Fruit fly (Drosophila melanogaster) whole organism, embryonic: ENCODE results near the gene fru.

ENCODE experiments used
- Bgb ChIP-seq: fragments of 200-800 bp; sonication (Bioruptor generic); IDR thresholded peaks from 2 replicates; pipeline ENCODE4 v1.3.6; 2022; ENCODE audit warnings: missing biosample characterization, missing genetic modification characterization; ENCODE audit not compliant: partially characterized antibody
- Blimp-1 ChIP-seq: fragments of 200-800 bp; sonication (Bioruptor generic); optimal IDR thresholded peaks from 3 replicates; lab custom pipeline; 2018; ENCODE audit warnings: missing biosample characterization, missing genetic modification characterization, mild to moderate bottlenecking, moderate library complexity, missing genetic modification reagents
- CG10366 ChIP-seq: fragments of 200-800 bp; sonication (Bioruptor generic); IDR thresholded peaks from 2 replicates; pipeline ENCODE4 v1.3.6; 2022; ENCODE audit warnings: missing biosample characterization, missing genetic modification characterization
- CG11456 ChIP-seq: fragments of 200-800 bp; sonication (Bioruptor generic); IDR thresholded peaks from 3 replicates; pipeline ENCODE4 v1.3.6; 2022; ENCODE audit warnings: missing biosample characterization, missing genetic modification characterization
- CG13894 ChIP-seq: fragments of 200-800 bp; sonication (Bioruptor generic); optimal IDR thresholded peaks from 3 replicates; lab custom pipeline; 2018; ENCODE audit warnings: missing biosample characterization, mild to moderate bottlenecking, missing genetic modification characterization, moderate library complexity
- CG1529 ChIP-seq: fragments of 200-800 bp; sonication (Bioruptor generic); optimal IDR thresholded peaks from 3 replicates; lab custom pipeline; 2018; ENCODE audit warnings: missing biosample characterization, missing genetic modification characterization
- CG16863 ChIP-seq: fragments of 200-800 bp; sonication (Bioruptor generic); optimal IDR thresholded peaks from 3 replicates; lab custom pipeline; 2016; ENCODE audit warnings: missing biosample characterization, missing genetic modification characterization
- CG2199 ChIP-seq: fragments of 200-800 bp; sonication (Bioruptor generic); IDR thresholded peaks from 3 replicates; pipeline ENCODE4 v1.3.6; 2022; ENCODE audit warnings: missing biosample characterization, missing genetic modification characterization
- CG2678 ChIP-seq: fragments of 200-800 bp; sonication (Bioruptor generic); optimal IDR thresholded peaks from 3 replicates; lab custom pipeline; 2019; ENCODE audit warnings: missing biosample characterization, mild to moderate bottlenecking, missing genetic modification characterization, moderate library complexity
- CG32767 ChIP-seq: fragments of 200-800 bp; sonication (Bioruptor generic); IDR thresholded peaks from 2 replicates; pipeline ENCODE4 v1.3.6; 2022; ENCODE audit warnings: missing biosample characterization, missing genetic modification characterization
- CG3281 ChIP-seq: fragments of 200-800 bp; sonication (Bioruptor generic); optimal IDR thresholded peaks from 3 replicates; lab custom pipeline; 2017; ENCODE audit warnings: missing biosample characterization, mild to moderate bottlenecking, missing genetic modification characterization
- CG3726 ChIP-seq: fragments of 200-800 bp; sonication (Bioruptor generic); IDR thresholded peaks from 3 replicates; pipeline ENCODE4, ENCODE4 v1.3.6; 2022; ENCODE audit warnings: missing biosample characterization, missing genetic modification characterization
- CG3995 ChIP-seq: fragments of 200-800 bp; sonication (Bioruptor generic); optimal IDR thresholded peaks from 3 replicates; lab custom pipeline; 2016; ENCODE audit warnings: missing biosample characterization, missing genetic modification characterization
- CG6683 ChIP-seq: fragments of 200-800 bp; sonication (Bioruptor generic); optimal IDR thresholded peaks from 2 replicates; lab custom pipeline; 2017; ENCODE audit warnings: missing biosample characterization, mild to moderate bottlenecking, missing genetic modification characterization, missing genetic modification reagents
- CG7357 ChIP-seq: fragments of 200-800 bp; sonication (Bioruptor generic); IDR thresholded peaks from 3 replicates; pipeline ENCODE4 v1.3.6; 2022; ENCODE audit warnings: missing biosample characterization, missing genetic modification characterization
- CG7372 ChIP-seq: fragments of 200-800 bp; sonication (Bioruptor generic); IDR thresholded peaks from 2 replicates; pipeline ENCODE4 v1.3.6; 2022; ENCODE audit warnings: missing biosample characterization, missing genetic modification characterization
- CoRest ChIP-seq: fragments of 200-800 bp; sonication (Bioruptor generic); optimal IDR thresholded peaks from 3 replicates; lab custom pipeline; 2018; ENCODE audit warnings: missing biosample characterization, mild to moderate bottlenecking, missing genetic modification characterization, moderate library complexity
- Dp ChIP-seq: fragments of 200-800 bp; sonication (Bioruptor generic); optimal IDR thresholded peaks from 2 replicates; lab custom pipeline; 2018; ENCODE audit warnings: missing biosample characterization, mild to moderate bottlenecking, missing genetic modification characterization, moderate library complexity
- Fer2 ChIP-seq: fragments of 200-800 bp; sonication (Bioruptor generic); optimal IDR thresholded peaks from 2 replicates; lab custom pipeline; 2018; ENCODE audit warnings: missing biosample characterization, mild to moderate bottlenecking, missing genetic modification characterization, moderate library complexity
- HLH54F ChIP-seq: fragments of 200-800 bp; sonication (Bioruptor generic); optimal IDR thresholded peaks from 3 replicates; lab custom pipeline; 2016; ENCODE audit warnings: missing biosample characterization, missing genetic modification characterization
- Hsf ChIP-seq: fragments of 200-800 bp; sonication (Bioruptor generic); optimal IDR thresholded peaks from 3 replicates; lab custom pipeline; 2016; ENCODE audit warnings: missing biosample characterization, missing genetic modification characterization
- MBD-R2 ChIP-seq: fragments of 200-800 bp; sonication (Bioruptor generic); IDR thresholded peaks from 2 replicates; pipeline ENCODE4 v1.3.6; 2022; ENCODE audit warnings: missing biosample characterization, missing genetic modification characterization
- Mad ChIP-seq: fragments of 200-800 bp; sonication (Bioruptor generic); optimal IDR thresholded peaks from 2 replicates; lab custom pipeline; 2016; ENCODE audit warnings: missing biosample characterization, missing genetic modification characterization
- Neu2 ChIP-seq: fragments of 200-800 bp; sonication (Bioruptor generic); optimal IDR thresholded peaks from 3 replicates; lab custom pipeline; 2016; ENCODE audit warnings: missing biosample characterization, missing genetic modification characterization, borderline replicate concordance
- Nf-YA ChIP-seq: fragments of 200-800 bp; sonication (Bioruptor generic); IDR thresholded peaks from 2 replicates; pipeline ENCODE4 v1.3.6; 2022; ENCODE audit warnings: missing biosample characterization, missing genetic modification characterization
- Side ChIP-seq: fragments of 200-800 bp; sonication (Bioruptor generic); optimal IDR thresholded peaks from 2 replicates; lab custom pipeline; 2016; ENCODE audit warnings: missing biosample characterization, missing genetic modification characterization
- Taf1 ChIP-seq: fragments of 200-800 bp; sonication (Bioruptor generic); IDR thresholded peaks from 2 replicates; pipeline ENCODE4 v1.3.6; 2022; ENCODE audit warnings: missing biosample characterization, missing genetic modification characterization
- Vsx1 ChIP-seq: fragments of 200-800 bp; sonication (Bioruptor generic); optimal IDR thresholded peaks from 2 replicates; lab custom pipeline; 2017; ENCODE audit warnings: missing biosample characterization, mild to moderate bottlenecking, missing genetic modification characterization, missing genetic modification reagents
- Xrp1 ChIP-seq: fragments of 200-800 bp; sonication (Bioruptor generic); IDR thresholded peaks from 2 replicates; pipeline ENCODE4 v1.3.6; 2022; ENCODE audit warnings: missing biosample characterization, missing genetic modification characterization
- bbx ChIP-seq: fragments of 200-800 bp; sonication (Bioruptor generic); IDR thresholded peaks from 2 replicates; pipeline ENCODE4 v1.3.6; 2022; ENCODE audit warnings: missing biosample characterization, missing genetic modification characterization; ENCODE audit not compliant: partially characterized antibody
- bigmax ChIP-seq: fragments of 200-800 bp; sonication (Bioruptor generic); optimal IDR thresholded peaks from 2 replicates; lab custom pipeline; 2018; ENCODE audit warnings: missing biosample characterization, mild to moderate bottlenecking, missing genetic modification characterization
- cg ChIP-seq: fragments of 200-800 bp; sonication (Bioruptor generic); optimal IDR thresholded peaks from 3 replicates; lab custom pipeline; 2019; ENCODE audit warnings: missing biosample characterization, mild to moderate bottlenecking, missing genetic modification characterization, moderate library complexity
- chif ChIP-seq, 2 experiments: fragments of 200-800 bp; sonication (Bioruptor generic); optimal IDR thresholded peaks; 3 replicates each; lab custom pipeline; 2016; ENCODE audit warnings: missing biosample characterization in 2 of 2, missing genetic modification characterization in 2 of 2
- danr ChIP-seq: fragments of 200-800 bp; sonication (Bioruptor generic); IDR thresholded peaks from 2 replicates; pipeline ENCODE4 v1.3.6; 2022; ENCODE audit warnings: missing biosample characterization, missing genetic modification characterization
- exex ChIP-seq: fragments of 200-800 bp; sonication (Bioruptor generic); optimal IDR thresholded peaks from 4 replicates; lab custom pipeline; 2018; ENCODE audit warnings: missing biosample characterization, mild to moderate bottlenecking, missing genetic modification characterization, moderate library complexity
- eyg ChIP-seq: fragments of 200-800 bp; sonication (Bioruptor generic); optimal IDR thresholded peaks from 3 replicates; lab custom pipeline; 2016; ENCODE audit warnings: missing biosample characterization, missing genetic modification characterization
- fd64A ChIP-seq: fragments of 200-800 bp; sonication (Bioruptor generic); optimal IDR thresholded peaks from 3 replicates; lab custom pipeline; 2018; ENCODE audit warnings: missing biosample characterization, mild to moderate bottlenecking, missing genetic modification characterization
- kah ChIP-seq: fragments of 200-800 bp; sonication (Bioruptor generic); optimal IDR thresholded peaks from 2 replicates; lab custom pipeline; 2018; ENCODE audit warnings: missing biosample characterization, mild to moderate bottlenecking, missing genetic modification characterization
- kay ChIP-seq: fragments of 200-800 bp; sonication (Bioruptor generic); optimal IDR thresholded peaks from 2 replicates; lab custom pipeline; 2016; ENCODE audit warnings: missing biosample characterization, missing genetic modification characterization
- lola ChIP-seq, 3 experiments: fragments of >200 bp in 2 of 3; fragments of 200-800 bp in 1 of 3; sonication (Bioruptor generic) in 1 of 3; optimal IDR thresholded peaks; 2 replicates each; lab custom pipeline; 2017 to 2019; ENCODE audit warnings: missing biosample characterization in 3 of 3, missing genetic modification characterization in 3 of 3, mild to moderate bottlenecking in 1 of 3, moderate library complexity in 1 of 3
- mirr ChIP-seq: fragments of 200-800 bp; sonication (Bioruptor generic); optimal IDR thresholded peaks from 3 replicates; lab custom pipeline; 2018; ENCODE audit warnings: missing biosample characterization, mild to moderate bottlenecking, missing genetic modification characterization
- nerfin-2 ChIP-seq: fragments of 200-800 bp; sonication (Bioruptor generic); IDR thresholded peaks from 2 replicates; pipeline ENCODE4 v1.3.6; 2022; ENCODE audit warnings: missing biosample characterization, missing genetic modification characterization; ENCODE audit not compliant: partially characterized antibody
- pita ChIP-seq: fragments of 200-800 bp; sonication (Bioruptor generic); optimal IDR thresholded peaks from 2 replicates; lab custom pipeline; 2017; ENCODE audit warnings: missing biosample characterization, mild to moderate bottlenecking, missing genetic modification characterization
- scrt ChIP-seq: fragments of 200-800 bp; sonication (Bioruptor generic); optimal IDR thresholded peaks from 2 replicates; lab custom pipeline; 2018; ENCODE audit warnings: missing biosample characterization, mild to moderate bottlenecking, missing genetic modification characterization, moderate library complexity
- shn ChIP-seq: fragments of 200-800 bp; sonication (Bioruptor generic); optimal IDR thresholded peaks from 3 replicates; lab custom pipeline; 2016; ENCODE audit warnings: missing biosample characterization, missing genetic modification characterization
- so ChIP-seq: fragments of 200-800 bp; sonication (Bioruptor generic); IDR thresholded peaks from 3 replicates; pipeline ENCODE4 v1.3.6; 2022; ENCODE audit warnings: missing biosample characterization, missing genetic modification characterization
- sqz ChIP-seq: fragments of 200-800 bp; sonication (Bioruptor generic); optimal IDR thresholded peaks from 3 replicates; lab custom pipeline; 2018; ENCODE audit warnings: missing biosample characterization, mild to moderate bottlenecking, missing genetic modification characterization
- tin ChIP-seq: fragments of 200-800 bp; sonication (Bioruptor generic); optimal IDR thresholded peaks from 3 replicates; lab custom pipeline; 2016; ENCODE audit warnings: missing biosample characterization, missing genetic modification characterization
- trh ChIP-seq: fragments of 200-800 bp; sonication (Bioruptor generic); optimal IDR thresholded peaks from 2 replicates; lab custom pipeline; 2016; ENCODE audit warnings: missing biosample characterization, missing genetic modification characterization
- wek ChIP-seq: fragments of 200-800 bp; sonication (Bioruptor generic); optimal IDR thresholded peaks from 3 replicates; lab custom pipeline; 2018; ENCODE audit warnings: missing biosample characterization, mild to moderate bottlenecking, missing genetic modification characterization, moderate library complexity

fru gene

DNA sequence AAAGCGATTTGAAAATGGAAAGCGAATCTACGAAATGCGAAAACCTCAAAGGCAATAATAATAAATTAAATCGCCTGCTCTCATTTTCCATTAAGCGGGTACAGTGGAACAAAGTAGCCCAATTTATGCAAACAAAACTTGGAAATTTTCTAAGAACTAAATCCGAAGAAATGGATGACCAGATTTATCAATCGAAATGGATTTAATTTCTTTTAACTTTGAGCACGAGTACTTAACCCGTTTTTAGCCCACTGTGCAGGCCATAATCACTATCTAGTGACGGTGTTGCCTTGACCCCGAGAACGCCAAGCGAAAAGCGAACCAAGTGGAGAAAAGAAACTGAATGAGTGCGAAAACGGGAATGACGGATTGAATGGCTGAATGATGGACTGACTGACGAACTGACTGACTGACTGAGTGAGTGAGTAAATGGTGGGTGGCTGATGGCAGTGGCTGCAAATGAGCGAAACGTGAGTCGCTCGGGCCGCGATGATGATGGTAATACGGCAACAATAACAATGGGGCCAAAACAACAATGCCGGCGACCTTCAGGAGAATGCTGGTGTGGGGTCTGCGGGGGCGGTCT is 89.1 kb downstream of the fru start (continued):
- no peak for TF ChIP-seq bbx (GFP tag; lab: Robert Waterston, UW)
- 0 out of 3 replicates have a peak, but pooled peaks have one; percentile 36 for TF ChIP-seq CG3726
- no peak for TF ChIP-seq nerfin-2
- no peak for TF ChIP-seq pita
- no peak for TF ChIP-seq tin (GFP tag; lab: Kevin White, UChicago)
- no peak for TF ChIP-seq CG16863 (GFP tag; lab: Kevin White, UChicago)
- peak; percentile 41 for TF ChIP-seq Hsf (GFP tag; lab: Kevin White, UChicago)
- peak; percentile 23 to 25 for TF ChIP-seq chif (GFP tag; optimal IDR thresholded peaks at IDR 0.05; lab: Kevin White, UChicago)
- no peak for TF ChIP-seq cg
- TF ChIP-seq Bgb (GFP tag; lab: Robert Waterston, UW) = no peak
- peak; percentile 32 for TF ChIP-seq Blimp-1 (GFP tag; lab: Kevin White, UChicago)
- no peak for TF ChIP-seq exex
- TF ChIP-seq so = 0 out of 3 replicates have a peak, but pooled peaks have one; percentile 40
- no peak for TF ChIP-seq Mad (GFP tag; lab: Kevin White, UChicago)
- TF ChIP-seq scrt (GFP tag; lab: Kevin White, UChicago) = no peak
- no peak for TF ChIP-seq Side (GFP tag; lab: Kevin White, UChicago)
- no peak for TF ChIP-seq lola (GFP tag; optimal IDR thresholded peaks at IDR 0.05; lab: Kevin White, UChicago)
- no peak for TF ChIP-seq sqz (GFP tag; lab: Kevin White, UChicago)
- TF ChIP-seq trh = no peak
- TF ChIP-seq MBD-R2 (GFP tag; lab: Robert Waterston, UW) = no peak
- TF ChIP-seq Fer2 (tag; lab: Kevin White, UChicago) = no peak
- TF ChIP-seq CG6683 (GFP tag; lab: Kevin White, UChicago) = no peak
- no peak for TF ChIP-seq CG7357 (GFP tag; lab: Robert Waterston, UW)
- TF ChIP-seq shn = no peak
- no peak for TF ChIP-seq bigmax (GFP tag; lab: Kevin White, UChicago)
- peak; percentile 41 for TF ChIP-seq HLH54F (GFP tag; lab: Kevin White, UChicago)
- peak; percentile 45; the same call in 1 of the 2 replicates for TF ChIP-seq Nf-YA (GFP tag; lab: Robert Waterston, UW)
- no peak for TF ChIP-seq fd64A (GFP tag; lab: Kevin White, UChicago)
- TF ChIP-seq Dp (GFP tag; lab: Kevin White, UChicago) = no peak
- TF ChIP-seq Neu2 (GFP tag; lab: Kevin White, UChicago) = no peak
- no peak for TF ChIP-seq Vsx1 (GFP tag; lab: Kevin White, UChicago)
- no peak for TF ChIP-seq CG13894
- TF ChIP-seq kay (GFP tag; lab: Kevin White, UChicago) = no peak
- no peak for TF ChIP-seq CG7372
- TF ChIP-seq wek = no peak
- no peak for TF ChIP-seq CG2199 (GFP tag; lab: Robert Waterston, UW)
- TF ChIP-seq eyg (GFP tag; lab: Kevin White, UChicago) = no peak
- peak; percentile 67; the same call in 2 of the 3 replicates for TF ChIP-seq CG11456 (GFP tag; lab: Robert Waterston, UW)
- TF ChIP-seq CG10366 (GFP tag; lab: Robert Waterston, UW) = peak; percentile 50; the same call in 1 of the 2 replicates
- no peak for TF ChIP-seq CG1529
- no peak for TF ChIP-seq kah
- TF ChIP-seq CG3281 (GFP tag; lab: Kevin White, UChicago) = no peak
- peak; percentile 50; the same call in 1 of the 2 replicates for TF ChIP-seq CG32767 (GFP tag; lab: Robert Waterston, UW)
- TF ChIP-seq Taf1 (GFP tag; lab: Robert Waterston, UW) = no peak
- TF ChIP-seq Xrp1 (GFP tag; lab: Robert Waterston, UW) = no peak
- TF ChIP-seq CoRest (tag; lab: Kevin White, UChicago) = peak; percentile 46
- TF ChIP-seq CG2678 (tag; lab: Kevin White, UChicago) = no peak
- 0 out of 2 replicates have a peak, but pooled peaks have one; percentile 21 for TF ChIP-seq danr (GFP tag; lab: Robert Waterston, UW)
- TF ChIP-seq mirr (GFP tag; lab: Kevin White, UChicago) = no peak
- TF ChIP-seq CG3995 (GFP tag; lab: Kevin White, UChicago) = peak; percentile 29
